Worm (Caenorhabditis elegans) whole organism, L4 larva: ENCODE results near the gene F38A5.22.

Source experiments
- Y105C5A.15 ChIP-seq: fragments of 200-800 bp; sonication (Bioruptor generic); IDR thresholded peaks from 2 replicates; pipeline ENCODE4 v1.3.6; 2022; ENCODE audit warnings: missing genetic modification characterization, missing compliant biosample characterization
- ceh-28 ChIP-seq: fragments of 150-350 bp; optimal IDR thresholded peaks from 2 replicates; lab custom pipeline; 2014; ENCODE audit warnings: missing biosample characterization, missing genetic modification reagents, missing genetic modification characterization
- daf-19 ChIP-seq: fragments of 200-800 bp; sonication (Bioruptor generic); conservative IDR thresholded peaks from 2 replicates; pipeline ENCODE4 v1.3.6; 2022; ENCODE audit warnings: missing genetic modification characterization, missing compliant biosample characterization
- madf-9 ChIP-seq: fragments of 200-800 bp; sonication (Bioruptor generic); conservative IDR thresholded peaks from 2 replicates; pipeline ENCODE4 v1.3.6; 2022; ENCODE audit warnings: missing genetic modification reagents, missing genetic modification characterization, missing compliant biosample characterization
- nhr-77 ChIP-seq: fragments of 150-350 bp; optimal IDR thresholded peaks from 2 replicates; lab custom pipeline; 2014; ENCODE audit warnings: missing biosample characterization, missing genetic modification characterization
- rbr-2 ChIP-seq: sonication (generic microtip); optimal IDR thresholded peaks from 2 replicates; lab custom pipeline; 2016; ENCODE audit warnings: missing genotype, missing genetic modification characterization, missing compliant biosample characterization
- unc-62 ChIP-seq, 3 experiments: fragments of 150-350 bp in 1 of 3; sonication (generic microtip); optimal IDR thresholded peaks in 2 of 3; peaks in 1 of 3; 1 replicate in 1 of 3; 2 replicates in 2 of 3; lab custom pipeline; 2014 to 2017; ENCODE audit warnings: missing biosample characterization in 3 of 3, missing genetic modification characterization in 3 of 3, missing genetic modification reagents in 3 of 3, missing genotype in 1 of 3

- TF ChIP-seq unc-62 (GFP tag; optimal IDR thresholded peaks at IDR 0.05 in 1 of 2; lab: Kevin White, UChicago), result no peak
- no peak for TF ChIP-seq unc-62 (tag; optimal IDR thresholded peaks at IDR 0.05; lab: Kevin White, UChicago)
- TF ChIP-seq ceh-28, result no peak
- no peak for TF ChIP-seq daf-19 (GFP tag; lab: Robert Waterston, UW)
- TF ChIP-seq Y105C5A.15 (GFP tag; lab: Robert Waterston, UW), result no peak
- TF ChIP-seq nhr-77 (tag; lab: Kevin White, UChicago), result no peak
- no peak for TF ChIP-seq rbr-2
- no peak for TF ChIP-seq madf-9
Measured at ce11 chrIV:6552036-6552435, 43.7 kb downstream of the F38A5.22 start.
